Fruit fly (Drosophila melanogaster) S2 (cell line): ENCODE measurements around the gene Claspin.

ENCODE experiments used
- CG8478 ChIP-seq: fragments of >200 bp; optimal IDR thresholded peaks from 2 replicates; lab custom pipeline; 2018
- CTCF ChIP-seq, 2 experiments: fragments of >200 bp; optimal IDR thresholded peaks; 2 replicates each; lab custom pipeline; 2018

Claspin gene

dm6 chr3L:4313299-4313698, at the start of gene Claspin:
Gene Claspin (plus strand): TSS chr3L:4313483.
- TF ChIP-seq CG8478 (lab: Kevin White, UChicago) = no peak
- peak in 1 of 2 experiments; percentile 14 for TF ChIP-seq CTCF (optimal IDR thresholded peaks at IDR 0.05; lab: Kevin White, UChicago)

DNA sequence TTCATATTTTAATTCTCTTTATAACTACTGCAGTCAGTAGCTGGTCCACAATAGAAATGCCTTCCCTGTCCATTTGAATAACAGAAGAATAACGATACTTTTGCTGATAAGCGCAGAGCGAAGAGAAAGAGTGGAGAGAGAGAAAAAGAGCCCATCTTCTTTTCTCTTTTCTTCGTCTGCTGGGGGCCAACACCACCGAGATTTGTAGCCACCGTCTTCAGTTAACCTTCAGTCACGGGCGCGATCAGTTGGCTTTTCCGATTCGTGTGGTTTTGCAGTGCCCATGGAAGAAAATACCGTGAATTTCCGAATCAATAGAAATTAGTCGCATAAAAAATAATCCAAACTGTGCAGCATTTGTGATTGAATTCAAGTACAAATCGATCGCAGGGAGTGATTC, 49.8 kb upstream of the Claspin start, which contains the start of gene CG1273:
Gene CG1273, plus strand, starts transcription at position 218 of the 400 bp plus-strand sequence.
- TF ChIP-seq CG8478 (lab: Kevin White, UChicago) = no peak
- no peak for TF ChIP-seq CTCF (optimal IDR thresholded peaks at IDR 0.05; lab: Kevin White, UChicago)

- TF ChIP-seq CG8478 (lab: Kevin White, UChicago) (no peak), CTCF (optimal IDR thresholded peaks at IDR 0.05; lab: Kevin White, UChicago) (no peak)
Observed at dm6 chr3L:4264963-4265362, 48.3 kb upstream of the Claspin start.

DNA sequence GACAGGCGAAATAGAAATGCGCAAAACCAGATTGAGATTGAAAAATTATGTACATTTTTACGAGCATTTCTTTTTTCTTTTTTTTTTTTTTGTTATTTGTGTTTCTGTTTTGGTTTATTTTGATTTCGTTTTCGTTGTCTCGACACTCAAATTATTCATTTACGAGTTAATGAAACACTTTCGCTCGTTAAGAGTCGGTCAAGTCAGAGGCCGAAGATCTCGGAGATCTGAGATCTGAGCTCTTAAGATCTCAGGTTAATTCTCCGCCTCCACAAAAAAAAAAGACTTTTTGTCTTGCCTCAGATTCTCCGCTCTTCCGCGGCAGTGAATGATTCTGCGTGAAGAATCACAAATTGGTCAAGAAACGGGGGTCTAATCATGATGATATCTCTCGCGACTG, 47.4 kb upstream of the Claspin start:
- TF ChIP-seq CTCF (optimal IDR thresholded peaks at IDR 0.05; lab: Kevin White, UChicago) (no peak), CG8478 (lab: Kevin White, UChicago) (no peak)

dm6 chr3L:4267403-4267802, 45.9 kb upstream of the Claspin start, which contains the start of gene CG33764:
Gene CG33764 (minus strand): TSS chr3L:4267503.
- TF ChIP-seq CTCF (optimal IDR thresholded peaks at IDR 0.05; lab: Kevin White, UChicago) = no peak
- TF ChIP-seq CG8478 (lab: Kevin White, UChicago) = no peak

DNA sequence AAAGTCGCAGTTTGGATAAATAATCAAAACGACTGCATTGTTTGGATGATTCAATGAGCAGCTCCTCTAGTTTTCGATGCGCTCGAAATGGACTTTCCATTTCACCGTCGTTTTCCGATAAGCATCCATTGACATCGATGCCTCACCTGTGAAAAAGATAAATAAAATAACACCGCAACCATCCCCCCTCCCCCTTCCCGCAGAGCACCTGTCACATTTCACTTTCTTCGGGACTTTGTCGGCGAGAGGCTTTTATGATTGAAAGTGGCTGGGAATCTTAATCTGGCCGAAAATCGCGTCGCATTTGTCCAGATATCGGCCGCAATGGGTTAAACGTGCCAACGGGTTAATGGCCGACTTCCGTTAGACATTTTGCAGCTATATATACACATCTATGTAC, 44.1 kb upstream of the Claspin start:
- no peak for TF ChIP-seq CG8478 (lab: Kevin White, UChicago)
- TF ChIP-seq CTCF (optimal IDR thresholded peaks at IDR 0.05; lab: Kevin White, UChicago) = no peak

DNA sequence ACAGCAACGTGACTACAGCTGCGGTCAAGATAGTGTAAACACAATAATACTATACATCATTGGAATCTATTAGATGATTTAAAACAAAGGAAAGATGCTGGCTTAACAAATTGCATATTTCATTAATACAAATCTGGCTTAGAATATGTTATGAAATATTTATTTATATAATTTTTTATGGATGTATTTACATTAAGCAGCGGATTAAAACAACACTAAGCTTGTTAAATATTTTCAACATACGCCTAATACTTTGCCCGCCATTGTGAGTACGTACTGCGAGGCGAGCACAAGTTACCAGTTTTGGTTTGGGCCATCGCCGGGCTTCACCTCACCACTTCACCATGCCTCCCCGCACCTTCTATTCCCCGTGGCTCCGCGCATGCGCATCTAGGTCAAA, 43.4 kb upstream of the Claspin start:
- TF ChIP-seq CTCF (optimal IDR thresholded peaks at IDR 0.05; lab: Kevin White, UChicago) (no peak), CG8478 (lab: Kevin White, UChicago) (no peak)

DNA sequence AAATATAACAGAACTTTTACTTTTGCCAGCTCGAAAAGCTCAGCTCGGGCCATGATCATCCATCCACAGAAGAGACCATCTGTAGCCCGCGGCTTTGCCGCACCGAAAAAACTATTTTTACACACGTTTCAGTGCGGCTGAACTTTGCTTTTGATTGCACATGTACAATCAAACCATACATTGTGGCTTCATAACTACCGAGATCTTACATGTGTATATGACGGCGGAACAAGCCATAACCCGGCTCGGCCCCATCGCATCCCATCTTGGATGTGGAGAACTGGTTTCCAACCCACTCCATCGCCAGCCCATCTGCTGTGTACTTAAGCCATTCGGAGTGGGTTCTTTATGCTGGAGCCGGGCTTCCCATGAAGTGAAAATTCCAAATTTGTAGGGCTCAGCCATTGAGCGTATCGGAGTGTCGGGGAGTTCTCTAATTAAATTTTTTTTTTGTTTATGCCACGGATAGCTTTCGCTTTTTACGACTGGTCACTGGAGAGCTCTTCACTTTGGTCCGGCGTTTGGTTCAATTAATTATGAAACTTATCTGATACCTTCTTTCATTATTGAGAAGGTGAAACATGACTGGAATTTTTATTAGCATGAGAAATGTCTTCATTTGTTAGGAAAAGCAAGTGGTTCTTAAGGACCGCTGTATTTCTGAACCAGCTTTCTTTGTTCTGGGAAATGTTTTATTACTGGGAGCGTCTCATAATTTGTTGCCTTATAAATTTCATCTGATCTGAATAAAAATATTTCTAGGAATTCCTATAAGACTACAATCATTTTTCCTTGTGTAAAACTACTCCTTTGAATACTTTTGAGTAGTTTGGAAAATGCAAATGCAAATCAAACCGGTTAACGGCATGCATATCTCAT, 42.1 kb upstream of the Claspin start:
- TF ChIP-seq CG8478 (lab: Kevin White, UChicago) (no peak), CTCF (optimal IDR thresholded peaks at IDR 0.05; lab: Kevin White, UChicago) (no peak)

dm6 chr3L:4272167-4272773, 41.0 kb upstream of the Claspin start:
- TF ChIP-seq CG8478 (lab: Kevin White, UChicago) (no peak), CTCF (optimal IDR thresholded peaks at IDR 0.05; lab: Kevin White, UChicago) (no peak)

DNA sequence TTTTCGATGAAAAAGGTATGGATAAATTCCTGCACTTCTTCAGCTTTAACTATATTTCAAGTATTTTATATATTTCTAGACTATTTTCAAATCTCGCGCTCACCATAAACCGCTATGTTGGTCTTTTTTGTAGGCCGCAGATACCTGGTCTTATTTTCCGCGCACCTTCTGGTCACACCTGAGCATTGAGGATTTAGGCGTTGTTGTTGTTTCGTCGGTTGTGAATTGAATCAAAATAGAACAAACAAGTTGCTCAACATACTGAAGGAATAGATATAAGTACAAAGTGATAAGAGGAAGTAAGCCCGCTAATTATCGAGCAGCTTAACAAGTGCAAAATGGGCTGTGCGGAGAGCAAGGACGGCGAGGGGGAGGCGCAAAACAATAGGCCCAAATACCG, 35.5 kb upstream of the Claspin start, which contains the start of gene Ctl1:
Gene Ctl1, plus strand, starts transcription at position 167 of the 400 bp plus-strand sequence.
- no peak for TF ChIP-seq CG8478 (lab: Kevin White, UChicago)

DNA sequence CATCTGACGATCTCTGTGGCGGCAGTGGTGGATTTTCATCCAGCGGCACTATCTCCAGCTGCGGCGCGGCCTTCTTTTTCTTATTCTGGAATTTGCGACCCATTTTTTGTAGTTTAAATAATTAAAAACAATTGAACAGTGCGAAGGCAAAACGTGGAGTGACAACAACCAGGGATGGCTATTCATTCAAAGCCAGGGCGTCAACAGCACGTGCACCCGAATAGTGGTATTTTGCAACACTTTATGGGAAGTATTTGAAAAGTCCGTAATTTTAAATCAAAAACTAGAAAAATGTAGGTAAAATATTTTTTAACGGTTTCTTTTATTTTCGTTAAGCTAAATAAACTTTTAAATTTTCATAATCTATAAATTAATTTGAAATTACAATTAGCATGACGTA, 30.7 kb upstream of the Claspin start, which contains the start of gene CG11583:
Gene CG11583, minus strand, starts transcription at position 191 of the 400 bp plus-strand sequence.
- TF ChIP-seq CTCF (optimal IDR thresholded peaks at IDR 0.05; lab: Kevin White, UChicago) (peak in 1 of 2 experiments; percentile 33), CG8478 (lab: Kevin White, UChicago) (no peak)

- TF ChIP-seq CTCF (optimal IDR thresholded peaks at IDR 0.05; lab: Kevin White, UChicago) (peak in 1 of 2 experiments; percentile 12), CG8478 (lab: Kevin White, UChicago) (no peak)
Observed at dm6 chr3L:4283428-4284089, 29.7 kb upstream of the Claspin start, which contains the start of the genes srw and CG1316. Gene srw (minus strand): TSS chr3L:4283478. Gene CG1316 (plus strand): TSS chr3L:4283851.

DNA sequence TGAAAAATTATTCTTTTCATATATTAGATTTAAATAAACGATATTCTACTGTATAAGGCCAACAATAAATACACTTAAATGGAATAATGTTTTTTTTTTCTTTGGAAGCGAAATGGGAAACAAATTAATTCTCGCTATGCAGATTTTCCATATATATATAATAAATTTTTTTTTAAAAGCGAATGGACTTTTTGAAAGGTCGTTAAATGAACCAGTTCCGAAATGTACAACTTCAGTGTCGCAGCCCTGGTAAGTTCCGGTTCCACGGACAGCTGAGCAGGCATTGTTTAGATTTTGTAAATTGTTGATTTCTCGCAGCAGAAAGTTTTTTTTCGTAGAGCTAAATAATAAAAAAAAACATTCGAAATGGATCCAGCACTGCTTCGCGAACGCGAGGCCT, 26.5 kb upstream of the Claspin start, which contains the start of gene TfIIEbeta:
Gene TfIIEbeta, plus strand, starts transcription at position 255 of the 400 bp plus-strand sequence.
- TF ChIP-seq CTCF (optimal IDR thresholded peaks at IDR 0.05; lab: Kevin White, UChicago) = no peak
- no peak for TF ChIP-seq CG8478 (lab: Kevin White, UChicago)

DNA sequence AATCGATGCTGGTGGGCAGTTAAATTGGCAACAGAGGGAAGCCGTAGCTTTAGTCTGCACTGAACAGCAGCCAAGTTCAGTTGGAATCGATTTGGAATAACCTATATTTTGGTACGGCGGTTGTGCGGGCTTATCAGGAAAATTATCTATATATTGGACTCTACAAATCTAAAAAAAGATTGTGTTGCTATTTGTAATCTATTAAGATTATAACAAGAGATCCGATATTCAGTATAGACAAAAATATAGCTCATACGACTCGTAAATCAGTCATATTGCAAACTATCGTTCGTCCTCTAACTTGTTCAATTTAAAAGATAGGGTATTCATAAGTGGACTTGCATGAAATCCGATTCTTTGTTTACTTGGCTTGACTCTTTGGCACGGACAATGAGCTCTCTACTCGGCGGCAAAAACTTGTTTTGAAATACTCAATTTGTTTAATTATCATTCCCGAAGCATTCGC, 24.7 kb upstream of the Claspin start, which contains the start of gene Hexo1:
Gene Hexo1, plus strand, starts transcription at position 51 of the 466 bp plus-strand sequence.
- TF ChIP-seq CG8478 (lab: Kevin White, UChicago) (no peak), CTCF (optimal IDR thresholded peaks at IDR 0.05; lab: Kevin White, UChicago) (no peak)
